Fruit fly (Drosophila melanogaster) whole organism, embryonic: ENCODE results near the gene NdufV3.
A peak's percentile ranks its signal among the peaks of the same experiment; 100 is the strongest.

Source experiments
- Abd-B ChIP-seq: fragments of 200-800 bp; sonication (Bioruptor generic); optimal IDR thresholded peaks from 2 replicates; lab custom pipeline; 2018; ENCODE audit warnings: missing biosample characterization, mild to moderate bottlenecking, missing genetic modification characterization, moderate library complexity
- Ada2b ChIP-seq: fragments of 200-800 bp; sonication (Bioruptor generic); IDR thresholded peaks from 2 replicates; pipeline ENCODE4 v1.3.6; 2022; ENCODE audit warnings: missing biosample characterization, missing genetic modification characterization
- C15 ChIP-seq: fragments of 200-800 bp; sonication (Bioruptor generic); IDR thresholded peaks from 3 replicates; pipeline ENCODE4 v1.3.6; 2022; ENCODE audit warnings: missing biosample characterization, missing genetic modification characterization
- CG10209 ChIP-seq: fragments of 200-800 bp; sonication (Bioruptor generic); optimal IDR thresholded peaks from 3 replicates; lab custom pipeline; 2017; ENCODE audit warnings: missing biosample characterization, mild to moderate bottlenecking, missing genetic modification characterization, missing genetic modification reagents
- CG10462 ChIP-seq: fragments of 200-800 bp; sonication (Bioruptor generic); optimal IDR thresholded peaks from 2 replicates; lab custom pipeline; 2016; ENCODE audit warnings: missing biosample characterization, missing genetic modification characterization
- CG11696 ChIP-seq: fragments of 200-800 bp; sonication (Bioruptor generic); IDR thresholded peaks from 2 replicates; pipeline ENCODE4 v1.3.6; 2022; ENCODE audit warnings: missing biosample characterization, missing genetic modification characterization
- CG12744 ChIP-seq: fragments of 200-800 bp; sonication (Bioruptor generic); optimal IDR thresholded peaks from 2 replicates; lab custom pipeline; 2016; ENCODE audit warnings: missing biosample characterization, missing genetic modification characterization
- CG15479 ChIP-seq: fragments of 200-800 bp; sonication (Bioruptor generic); optimal IDR thresholded peaks from 3 replicates; lab custom pipeline; 2019; ENCODE audit warnings: missing biosample characterization, mild to moderate bottlenecking, missing genetic modification characterization, moderate library complexity
- CG1602 ChIP-seq: fragments of 200-800 bp; sonication (Bioruptor generic); optimal IDR thresholded peaks from 3 replicates; lab custom pipeline; 2016; ENCODE audit warnings: missing biosample characterization, missing genetic modification characterization
- CG18476 ChIP-seq: fragments of 200-800 bp; sonication (Bioruptor generic); optimal IDR thresholded peaks from 2 replicates; lab custom pipeline; 2016; ENCODE audit warnings: missing biosample characterization, mild to moderate bottlenecking, missing genetic modification characterization
- CG2199 ChIP-seq: fragments of 200-800 bp; sonication (Bioruptor generic); IDR thresholded peaks from 3 replicates; pipeline ENCODE4 v1.3.6; 2022; ENCODE audit warnings: missing biosample characterization, missing genetic modification characterization
- CG2678 ChIP-seq: fragments of 200-800 bp; sonication (Bioruptor generic); optimal IDR thresholded peaks from 3 replicates; lab custom pipeline; 2019; ENCODE audit warnings: missing biosample characterization, mild to moderate bottlenecking, missing genetic modification characterization, moderate library complexity
- CG32772 ChIP-seq: fragments of 200-800 bp; sonication (Bioruptor generic); IDR thresholded peaks from 2 replicates; pipeline ENCODE4 v1.3.6; 2022; ENCODE audit warnings: missing biosample characterization, missing genetic modification characterization
- CG33213 ChIP-seq: fragments of 200-800 bp; sonication (Bioruptor generic); optimal IDR thresholded peaks from 3 replicates; lab custom pipeline; 2016; ENCODE audit warnings: missing biosample characterization, missing genetic modification characterization
- CG6854 ChIP-seq: fragments of 200-800 bp; sonication (Bioruptor generic); optimal IDR thresholded peaks from 3 replicates; lab custom pipeline; 2017; ENCODE audit warnings: missing biosample characterization, mild to moderate bottlenecking, missing genetic modification characterization
- CG7372 ChIP-seq: fragments of 200-800 bp; sonication (Bioruptor generic); IDR thresholded peaks from 2 replicates; pipeline ENCODE4 v1.3.6; 2022; ENCODE audit warnings: missing biosample characterization, missing genetic modification characterization
- CG7556 ChIP-seq: fragments of 200-800 bp; sonication (Bioruptor generic); optimal IDR thresholded peaks from 2 replicates; lab custom pipeline; 2017; ENCODE audit warnings: missing biosample characterization, mild to moderate bottlenecking, missing genetic modification characterization
- CG7839 ChIP-seq: fragments of 200-800 bp; sonication (Bioruptor generic); optimal IDR thresholded peaks from 3 replicates; lab custom pipeline; 2018; ENCODE audit warnings: missing biosample characterization, mild to moderate bottlenecking, missing genetic modification characterization, moderate library complexity
- CG9876 ChIP-seq: fragments of 200-800 bp; sonication (Bioruptor generic); optimal IDR thresholded peaks from 2 replicates; lab custom pipeline; 2016; ENCODE audit warnings: missing biosample characterization, missing genetic modification characterization
- Dad ChIP-seq: fragments of 200-800 bp; sonication (Bioruptor generic); optimal IDR thresholded peaks from 3 replicates; lab custom pipeline; 2016; ENCODE audit warnings: missing biosample characterization, missing genetic modification characterization
- E2f1 ChIP-seq: fragments of 200-800 bp; sonication (Bioruptor generic); IDR thresholded peaks from 2 replicates; pipeline ENCODE4 v1.3.6; 2022; ENCODE audit warnings: missing biosample characterization, missing genetic modification characterization
- ERR ChIP-seq: fragments of 200-800 bp; sonication (Bioruptor generic); optimal IDR thresholded peaks from 2 replicates; lab custom pipeline; 2016; ENCODE audit warnings: missing biosample characterization, missing genetic modification characterization
- Ets97D ChIP-seq: fragments of 200-800 bp; sonication (Bioruptor generic); optimal IDR thresholded peaks from 3 replicates; lab custom pipeline; 2016; ENCODE audit warnings: missing biosample characterization, missing genetic modification characterization
- Fer3 ChIP-seq: fragments of 200-800 bp; sonication (Bioruptor generic); optimal IDR thresholded peaks from 2 replicates; lab custom pipeline; 2018; ENCODE audit warnings: missing biosample characterization, mild to moderate bottlenecking, missing genetic modification characterization, moderate library complexity
- HLH3B ChIP-seq: fragments of 200-800 bp; sonication (Bioruptor generic); IDR thresholded peaks from 2 replicates; pipeline ENCODE4 v1.3.6; 2022; ENCODE audit warnings: missing biosample characterization, missing genetic modification characterization
- Hey ChIP-seq: fragments of 200-800 bp; sonication (Bioruptor generic); optimal IDR thresholded peaks from 3 replicates; lab custom pipeline; 2018; ENCODE audit warnings: missing biosample characterization, mild to moderate bottlenecking, missing genetic modification characterization
- Hmr ChIP-seq: fragments of 200-800 bp; sonication (Bioruptor generic); optimal IDR thresholded peaks from 3 replicates; lab custom pipeline; 2017; ENCODE audit warnings: mild to moderate bottlenecking, missing biosample characterization, missing genetic modification reagents, missing genetic modification characterization
- MESR4 ChIP-seq: fragments of 200-800 bp; sonication (Bioruptor generic); optimal IDR thresholded peaks from 2 replicates; lab custom pipeline; 2018; ENCODE audit warnings: missing biosample characterization, mild to moderate bottlenecking, missing genetic modification characterization, moderate library complexity
- Meics ChIP-seq: fragments of 200-800 bp; sonication (Bioruptor generic); optimal IDR thresholded peaks from 2 replicates; lab custom pipeline; 2017; ENCODE audit warnings: missing biosample characterization, mild to moderate bottlenecking, missing genetic modification characterization
- Nf-YC ChIP-seq: fragments of 200-800 bp; optimal IDR thresholded peaks from 3 replicates; lab custom pipeline; 2019; ENCODE audit warnings: missing biosample characterization, mild to moderate bottlenecking, missing genetic modification characterization, moderate library complexity
- Sin3A ChIP-seq: fragments of >200 bp; optimal IDR thresholded peaks from 2 replicates; lab custom pipeline; 2018
- Sox100B ChIP-seq: fragments of 200-800 bp; sonication (Bioruptor generic); optimal IDR thresholded peaks from 3 replicates; lab custom pipeline; 2018; ENCODE audit warnings: missing biosample characterization, mild to moderate bottlenecking, missing genetic modification characterization
- Spps ChIP-seq: fragments of 200-800 bp; sonication (Bioruptor generic); optimal IDR thresholded peaks from 2 replicates; lab custom pipeline; 2018; ENCODE audit warnings: missing biosample characterization, mild to moderate bottlenecking, missing genetic modification characterization
- Sry-δ ChIP-seq: fragments of 200-800 bp; sonication (Bioruptor generic); optimal IDR thresholded peaks from 2 replicates; lab custom pipeline; 2016; ENCODE audit warnings: missing biosample characterization, missing genetic modification characterization
- Trl ChIP-seq, 3 experiments: fragments of >200 bp in 2 of 3; fragments of 200-800 bp in 1 of 3; sonication (Bioruptor generic) in 1 of 3; optimal IDR thresholded peaks; 2 replicates in 1 of 3; 3 replicates in 2 of 3; lab custom pipeline; 2016 to 2017; ENCODE audit warnings: missing biosample characterization in 1 of 3, missing genetic modification characterization in 1 of 3
- Usf ChIP-seq: fragments of 200-800 bp; sonication (Bioruptor generic); optimal IDR thresholded peaks from 2 replicates; lab custom pipeline; 2017; ENCODE audit warnings: missing genotype, missing biosample characterization, missing genetic modification characterization
- Vsx1 ChIP-seq: fragments of 200-800 bp; sonication (Bioruptor generic); optimal IDR thresholded peaks from 2 replicates; lab custom pipeline; 2017; ENCODE audit warnings: missing biosample characterization, mild to moderate bottlenecking, missing genetic modification characterization, missing genetic modification reagents
- Xrp1 ChIP-seq: fragments of 200-800 bp; sonication (Bioruptor generic); IDR thresholded peaks from 2 replicates; pipeline ENCODE4 v1.3.6; 2022; ENCODE audit warnings: missing biosample characterization, missing genetic modification characterization
- ase ChIP-seq: fragments of 200-800 bp; sonication (Bioruptor generic); IDR thresholded peaks from 3 replicates; pipeline ENCODE4 v1.3.6; 2022; ENCODE audit warnings: missing biosample characterization, missing genetic modification characterization
- chm ChIP-seq: fragments of 200-800 bp; sonication (Bioruptor generic); IDR thresholded peaks from 2 replicates; pipeline ENCODE4 v1.3.6; 2022; ENCODE audit warnings: missing biosample characterization, missing genetic modification characterization
- emc ChIP-seq: fragments of 200-800 bp; sonication (Bioruptor generic); optimal IDR thresholded peaks from 2 replicates; lab custom pipeline; 2016; ENCODE audit warnings: missing biosample characterization, missing genetic modification characterization
- fd96Cb ChIP-seq: fragments of 200-800 bp; sonication (Bioruptor generic); optimal IDR thresholded peaks from 2 replicates; lab custom pipeline; 2018; ENCODE audit warnings: missing biosample characterization, mild to moderate bottlenecking, missing genetic modification characterization, moderate library complexity
- ftz-f1 ChIP-seq: fragments of 200-800 bp; sonication (Bioruptor generic); optimal IDR thresholded peaks from 2 replicates; lab custom pipeline; 2016; ENCODE audit warnings: missing biosample characterization, missing genetic modification characterization
- kni ChIP-seq: fragments of 200-800 bp; sonication (Bioruptor generic); optimal IDR thresholded peaks from 3 replicates; lab custom pipeline; 2017; ENCODE audit warnings: mild to moderate bottlenecking, missing biosample characterization, missing genetic modification reagents, missing genetic modification characterization
- lilli ChIP-seq: fragments of 200-800 bp; sonication (Bioruptor generic); optimal IDR thresholded peaks from 3 replicates; lab custom pipeline; 2016; ENCODE audit warnings: missing biosample characterization, missing genetic modification characterization
- phol ChIP-seq: fragments of 200-800 bp; sonication (Bioruptor generic); optimal IDR thresholded peaks from 3 replicates; lab custom pipeline; 2018; ENCODE audit warnings: missing biosample characterization, mild to moderate bottlenecking, missing genetic modification characterization, moderate library complexity
- scrt ChIP-seq: fragments of 200-800 bp; sonication (Bioruptor generic); optimal IDR thresholded peaks from 2 replicates; lab custom pipeline; 2018; ENCODE audit warnings: missing biosample characterization, mild to moderate bottlenecking, missing genetic modification characterization, moderate library complexity
- tin ChIP-seq: fragments of 200-800 bp; sonication (Bioruptor generic); optimal IDR thresholded peaks from 3 replicates; lab custom pipeline; 2016; ENCODE audit warnings: missing biosample characterization, missing genetic modification characterization
- tna ChIP-seq: fragments of 200-800 bp; sonication (Bioruptor generic); IDR thresholded peaks from 2 replicates; pipeline ENCODE4 v1.3.6; 2022; ENCODE audit warnings: missing biosample characterization, missing genetic modification characterization; ENCODE audit not compliant: partially characterized antibody

Gene NdufV3

dm6 chrX:11390625-11391363, 41.0 kb downstream of the NdufV3 start (continued):
- TF ChIP-seq Abd-B (GFP tag; lab: Kevin White, UChicago) (peak; percentile 74), Ets97D (GFP tag; lab: Kevin White, UChicago) (peak; percentile 58), Nf-YC (tag; lab: Kevin White, UChicago) (peak; percentile 65), CG2199 (GFP tag; lab: Robert Waterston, UW) (peak; percentile 77; the same call in 2 of the 3 replicates), tna (GFP tag; lab: Robert Waterston, UW) (no peak), CG18476 (GFP tag; lab: Kevin White, UChicago) (peak; percentile 68), CG7372 (GFP tag; lab: Robert Waterston, UW) (peak; percentile 77), Sin3A (lab: Kevin White, UChicago) (no peak), HLH3B (GFP tag; lab: Robert Waterston, UW) (peak; percentile 85), CG6854 (peak; percentile 35), CG7839 (tag; lab: Kevin White, UChicago) (peak; percentile 85), Hey (tag; lab: Kevin White, UChicago) (peak; percentile 5), CG10462 (peak; percentile 44), CG33213 (GFP tag; lab: Kevin White, UChicago) (peak; percentile 56), CG11696 (GFP tag; lab: Robert Waterston, UW) (peak; percentile 79), CG7556 (peak; percentile 74), fd96Cb (tag; lab: Kevin White, UChicago) (peak; percentile 68), scrt (GFP tag; lab: Kevin White, UChicago) (peak; percentile 39), CG32772 (GFP tag; lab: Robert Waterston, UW) (peak; percentile 85), CG1602 (peak; percentile 58), Sox100B (GFP tag; lab: Kevin White, UChicago) (peak; percentile 76), E2f1 (GFP tag; lab: Robert Waterston, UW) (peak; percentile 81), Vsx1 (GFP tag; lab: Kevin White, UChicago) (peak; percentile 46), CG9876 (peak; percentile 46), lilli (GFP tag; lab: Kevin White, UChicago) (peak; percentile 86), tin (GFP tag; lab: Kevin White, UChicago) (peak; percentile 49), Trl (optimal IDR thresholded peaks at IDR 0.05; lab: Kevin White, UChicago) (no peak), Trl (GFP tag; optimal IDR thresholded peaks at IDR 0.05; lab: Kevin White, UChicago) (peak; percentile 60), kni (no peak), ERR (GFP tag; lab: Kevin White, UChicago) (peak; percentile 68), phol (tag; lab: Kevin White, UChicago) (peak; percentile 74), Ada2b (peak; percentile 91), ftz-f1 (GFP tag; lab: Kevin White, UChicago) (no peak), Hmr (GFP tag; lab: Kevin White, UChicago) (peak; percentile 84), Dad (GFP tag; lab: Kevin White, UChicago) (peak; percentile 53), ase (peak; percentile 83; the same call in 2 of the 3 replicates), Fer3 (peak; percentile 85), chm (GFP tag; lab: Robert Waterston, UW) (peak; percentile 73; the same call in 1 of the 2 replicates), MESR4 (GFP tag; lab: Kevin White, UChicago) (no peak), C15 (GFP tag; lab: Robert Waterston, UW) (peak; percentile 74; the same call in 1 of the 3 replicates), Spps (tag; lab: Kevin White, UChicago) (no peak), Sry-δ (GFP tag; lab: Kevin White, UChicago) (peak; percentile 28), CG12744 (GFP tag; lab: Kevin White, UChicago) (peak; percentile 67), Meics (GFP tag; lab: Kevin White, UChicago) (peak; percentile 79), CG2678 (tag; lab: Kevin White, UChicago) (peak; percentile 87), Usf (GFP tag; lab: Kevin White, UChicago) (peak; percentile 58), Xrp1 (GFP tag; lab: Robert Waterston, UW) (peak; percentile 84), CG10209 (GFP tag; lab: Kevin White, UChicago) (peak; percentile 81), CG15479 (GFP tag; lab: Kevin White, UChicago) (no peak), emc (peak; percentile 24)
